Worm (Caenorhabditis elegans) whole organism, L1 larva: ENCODE data around the gene rpn-2.
A peak's percentile ranks its signal among the peaks of the same experiment; 100 is the strongest.

Experiments
- C04F5.9 ChIP-seq: sonication (generic microtip); optimal IDR thresholded peaks from 2 replicates; lab custom pipeline; 2016; ENCODE audit warnings: missing genetic modification characterization, missing compliant biosample characterization
- C34B4.2 ChIP-seq: sonication (generic microtip); optimal IDR thresholded peaks from 2 replicates; lab custom pipeline; 2017; ENCODE audit warnings: mild to moderate bottlenecking, missing genetic modification characterization, missing compliant biosample characterization
- F16B12.6 ChIP-seq: fragments of 150-350 bp; optimal IDR thresholded peaks from 2 replicates; lab custom pipeline; 2014; ENCODE audit warnings: missing biosample characterization, missing genetic modification characterization
- alr-1 ChIP-seq: fragments of 200-800 bp; sonication (Bioruptor generic); optimal IDR thresholded peaks from 2 replicates; lab custom pipeline; 2018; ENCODE audit warnings: borderline replicate concordance, mild to moderate bottlenecking, missing genetic modification characterization, missing compliant biosample characterization
- aly-2 ChIP-seq: fragments of 150-350 bp; optimal IDR thresholded peaks from 2 replicates; lab custom pipeline; 2014; ENCODE audit warnings: missing biosample characterization, missing genetic modification characterization
- ama-1 ChIP-seq: fragments of 150-350 bp; optimal IDR thresholded peaks from 2 replicates; lab custom pipeline; 2014
- ceh-63 ChIP-seq: fragments of 200-800 bp; sonication (Bioruptor generic); optimal IDR thresholded peaks from 2 replicates; lab custom pipeline; 2018; ENCODE audit warnings: mild to moderate bottlenecking, missing genetic modification characterization, missing compliant biosample characterization
- ceh-82 ChIP-seq, 3 experiments: fragments of 150-350 bp in 1 of 3; sonication (generic microtip) in 2 of 3; optimal IDR thresholded peaks; 2 replicates each; lab custom pipeline; 2014 to 2017; ENCODE audit warnings: missing biosample characterization in 3 of 3, missing genetic modification characterization in 3 of 3
- ces-1 ChIP-seq: fragments of 150-350 bp; optimal IDR thresholded peaks from 2 replicates; lab custom pipeline; 2014; ENCODE audit warnings: missing biosample characterization, missing genetic modification reagents, missing genetic modification characterization
- dpl-1 ChIP-seq, 3 experiments: fragments of 150-350 bp in 2 of 3; sonication (generic microtip) in 1 of 3; optimal IDR thresholded peaks; 2 replicates each; lab custom pipeline; 2014 to 2017; ENCODE audit warnings: missing biosample characterization in 3 of 3, missing genetic modification characterization in 3 of 3, missing genetic modification reagents in 3 of 3
- efl-1 ChIP-seq, 4 experiments: fragments of 150-350 bp; optimal IDR thresholded peaks in 3 of 4; peaks in 1 of 4; 1 replicate in 1 of 4; 2 replicates in 3 of 4; lab custom pipeline; 2014; ENCODE audit warnings: missing biosample characterization in 2 of 4, missing genetic modification characterization in 2 of 4, missing genetic modification reagents in 2 of 4
- efl-3 ChIP-seq: fragments of 200-800 bp; sonication (Bioruptor generic); optimal IDR thresholded peaks from 2 replicates; lab custom pipeline; 2018; ENCODE audit warnings: mild to moderate bottlenecking, missing genetic modification characterization, missing compliant biosample characterization
- egl-13 ChIP-seq: sonication (generic microtip); optimal IDR thresholded peaks from 2 replicates; lab custom pipeline; 2016; ENCODE audit warnings: missing genotype, missing genetic modification reagents, missing genetic modification characterization, missing compliant biosample characterization
- egl-27 ChIP-seq, 2 experiments: fragments of 150-350 bp in 1 of 2; sonication (generic microtip); optimal IDR thresholded peaks; 3 replicates each; lab custom pipeline; 2017 to 2018; ENCODE audit warnings: missing biosample characterization in 2 of 2, missing genetic modification characterization in 2 of 2, missing genetic modification reagents in 2 of 2
- fkh-4 ChIP-seq: sonication (generic microtip); optimal IDR thresholded peaks from 2 replicates; lab custom pipeline; 2016; ENCODE audit warnings: missing compliant biosample characterization, missing genetic modification characterization, borderline replicate concordance
- fkh-8 ChIP-seq: sonication (generic microtip); optimal IDR thresholded peaks from 2 replicates; lab custom pipeline; 2016; ENCODE audit warnings: mild to moderate bottlenecking, missing genetic modification characterization, missing compliant biosample characterization
- hlh-17 ChIP-seq: fragments of 200-800 bp; sonication (Bioruptor generic); optimal IDR thresholded peaks from 2 replicates; lab custom pipeline; 2018; ENCODE audit warnings: missing genetic modification characterization, mild to moderate bottlenecking, missing compliant biosample characterization, moderate library complexity, borderline replicate concordance
- hpl-2 ChIP-seq: fragments of 150-350 bp; optimal IDR thresholded peaks from 2 replicates; lab custom pipeline; 2014; ENCODE audit warnings: missing biosample characterization, missing genetic modification reagents, missing genetic modification characterization
- irx-1 ChIP-seq: sonication (generic microtip); optimal IDR thresholded peaks from 2 replicates; lab custom pipeline; 2016; ENCODE audit warnings: missing genetic modification characterization, missing compliant biosample characterization
- isw-1 ChIP-seq: fragments of 200-800 bp; sonication (Bioruptor generic); IDR thresholded peaks from 2 replicates; pipeline ENCODE4 v1.3.6; 2022; ENCODE audit warnings: missing genetic modification characterization, missing compliant biosample characterization
- jun-1 ChIP-seq: fragments of 150-350 bp; optimal IDR thresholded peaks from 2 replicates; lab custom pipeline; 2014; ENCODE audit warnings: missing biosample characterization, missing genetic modification reagents, missing genetic modification characterization
- lin-13 ChIP-seq: fragments of 150-350 bp; optimal IDR thresholded peaks from 2 replicates; lab custom pipeline; 2014; ENCODE audit warnings: missing biosample characterization, missing genetic modification reagents, missing genetic modification characterization
- lin-39 ChIP-seq: fragments of 150-350 bp; optimal IDR thresholded peaks from 2 replicates; lab custom pipeline; 2014; ENCODE audit warnings: missing biosample characterization, missing genetic modification reagents, missing genetic modification characterization
- lir-3 ChIP-seq: sonication (generic microtip); optimal IDR thresholded peaks from 2 replicates; lab custom pipeline; 2016; ENCODE audit warnings: mild to moderate bottlenecking, missing genetic modification characterization, moderate library complexity, missing compliant biosample characterization; ENCODE audit not compliant: poor library complexity
- lsy-2 ChIP-seq, 2 experiments: fragments of 150-350 bp; optimal IDR thresholded peaks; 2 replicates each; lab custom pipeline; 2014; ENCODE audit warnings: missing biosample characterization in 2 of 2, missing genetic modification characterization in 2 of 2
- mab-9 ChIP-seq: fragments of 200-800 bp; sonication (Bioruptor generic); IDR thresholded peaks from 2 replicates; pipeline ENCODE4 v1.3.6; 2022; ENCODE audit warnings: missing genetic modification reagents, missing genetic modification characterization, missing compliant biosample characterization
- mdl-1 ChIP-seq, 2 experiments: fragments of 150-350 bp; optimal IDR thresholded peaks; 2 replicates each; lab custom pipeline; 2014 to 2017; ENCODE audit warnings: missing biosample characterization in 2 of 2, missing genetic modification characterization in 2 of 2, inconsistent platforms in 1 of 2
- nhr-11 ChIP-seq: fragments of 150-350 bp; optimal IDR thresholded peaks from 2 replicates; lab custom pipeline; 2014; ENCODE audit warnings: missing biosample characterization, missing genetic modification characterization
- nhr-19 ChIP-seq: fragments of 200-800 bp; sonication (Bioruptor generic); conservative IDR thresholded peaks from 2 replicates; pipeline ENCODE4 v1.3.6; 2022; ENCODE audit warnings: missing genetic modification characterization, missing compliant biosample characterization
- nhr-237 ChIP-seq: fragments of 150-350 bp; optimal IDR thresholded peaks from 2 replicates; lab custom pipeline; 2014; ENCODE audit warnings: missing biosample characterization, missing genetic modification characterization
- nhr-28 ChIP-seq: fragments of 150-350 bp; optimal IDR thresholded peaks from 2 replicates; lab custom pipeline; 2014; ENCODE audit warnings: missing biosample characterization, missing genetic modification characterization
- nhr-47 ChIP-seq: sonication (generic microtip); optimal IDR thresholded peaks from 2 replicates; lab custom pipeline; 2016; ENCODE audit warnings: mild to moderate bottlenecking, missing genetic modification characterization, moderate library complexity, missing compliant biosample characterization
- nhr-71 ChIP-seq: sonication (generic microtip); optimal IDR thresholded peaks from 2 replicates; lab custom pipeline; 2016; ENCODE audit warnings: mild to moderate bottlenecking, missing genetic modification characterization, moderate library complexity, missing compliant biosample characterization
- nhr-76 ChIP-seq: sonication (generic microtip); optimal IDR thresholded peaks from 2 replicates; lab custom pipeline; 2017; ENCODE audit warnings: missing biosample characterization, missing genetic modification characterization
- nhr-90 ChIP-seq: sonication (generic microtip); optimal IDR thresholded peaks from 2 replicates; lab custom pipeline; 2016; ENCODE audit warnings: mild to moderate bottlenecking, missing genetic modification characterization, missing compliant biosample characterization; ENCODE audit not compliant: poor library complexity
- pax-3 ChIP-seq: fragments of 200-800 bp; sonication (Bioruptor generic); optimal IDR thresholded peaks from 2 replicates; lab custom pipeline; 2018; ENCODE audit warnings: mild to moderate bottlenecking, missing genetic modification characterization, moderate library complexity, missing compliant biosample characterization
- pqm-1 ChIP-seq: sonication (generic microtip); optimal IDR thresholded peaks from 3 replicates; lab custom pipeline; 2017; ENCODE audit warnings: missing biosample characterization, missing genetic modification characterization
- rnt-1 ChIP-seq: sonication (generic microtip); optimal IDR thresholded peaks from 2 replicates; lab custom pipeline; 2016; ENCODE audit warnings: mild to moderate bottlenecking, missing genetic modification characterization, moderate library complexity, missing compliant biosample characterization
- snu-23 ChIP-seq: sonication (generic microtip); optimal IDR thresholded peaks from 2 replicates; lab custom pipeline; 2016; ENCODE audit warnings: missing genetic modification characterization, missing compliant biosample characterization
- sox-4 ChIP-seq: sonication (generic microtip); optimal IDR thresholded peaks from 2 replicates; lab custom pipeline; 2016; ENCODE audit warnings: missing genetic modification characterization, missing compliant biosample characterization
- sup-37 ChIP-seq: fragments of 200-800 bp; sonication (Bioruptor generic); optimal IDR thresholded peaks from 2 replicates; lab custom pipeline; 2018; ENCODE audit warnings: mild to moderate bottlenecking, missing genetic modification characterization, missing compliant biosample characterization
- tlp-1 ChIP-seq: fragments of 150-350 bp; optimal IDR thresholded peaks from 2 replicates; lab custom pipeline; 2014; ENCODE audit warnings: missing biosample characterization, missing genetic modification characterization
- unc-130 ChIP-seq: fragments of 150-350 bp; optimal IDR thresholded peaks from 2 replicates; lab custom pipeline; 2017; ENCODE audit warnings: missing biosample characterization, missing genetic modification characterization, inconsistent platforms
- unc-62 ChIP-seq: fragments of 150-350 bp; optimal IDR thresholded peaks from 2 replicates; lab custom pipeline; 2014; ENCODE audit warnings: missing biosample characterization, missing genetic modification reagents, missing genetic modification characterization
- unc-98 ChIP-seq: fragments of 200-800 bp; sonication (Bioruptor generic); IDR thresholded peaks from 2 replicates; pipeline ENCODE4 v1.3.6; 2022; ENCODE audit warnings: missing genetic modification characterization, missing compliant biosample characterization
- vab-15 ChIP-seq: sonication (generic microtip); optimal IDR thresholded peaks from 2 replicates; lab custom pipeline; 2017; ENCODE audit warnings: missing genotype, mild to moderate bottlenecking, missing genetic modification characterization, missing compliant biosample characterization
- xbp-1 ChIP-seq: sonication (generic microtip); optimal IDR thresholded peaks from 2 replicates; lab custom pipeline; 2016; ENCODE audit warnings: missing genetic modification characterization, missing compliant biosample characterization
- zip-4 ChIP-seq: fragments of 200-800 bp; sonication (Bioruptor generic); optimal IDR thresholded peaks from 2 replicates; lab custom pipeline; 2018; ENCODE audit warnings: mild to moderate bottlenecking, missing genetic modification characterization, moderate library complexity, missing compliant biosample characterization
- ztf-11 ChIP-seq, 2 experiments: sonication (generic microtip); optimal IDR thresholded peaks; 2 replicates each; lab custom pipeline; 2016 to 2017; ENCODE audit warnings: missing genetic modification characterization in 2 of 2, missing biosample characterization in 1 of 2, missing compliant biosample characterization in 1 of 2
- ztf-4 ChIP-seq: fragments of 150-350 bp; optimal IDR thresholded peaks from 2 replicates; lab custom pipeline; 2014; ENCODE audit warnings: missing biosample characterization, missing genetic modification characterization

The rpn-2 gene

DNA sequence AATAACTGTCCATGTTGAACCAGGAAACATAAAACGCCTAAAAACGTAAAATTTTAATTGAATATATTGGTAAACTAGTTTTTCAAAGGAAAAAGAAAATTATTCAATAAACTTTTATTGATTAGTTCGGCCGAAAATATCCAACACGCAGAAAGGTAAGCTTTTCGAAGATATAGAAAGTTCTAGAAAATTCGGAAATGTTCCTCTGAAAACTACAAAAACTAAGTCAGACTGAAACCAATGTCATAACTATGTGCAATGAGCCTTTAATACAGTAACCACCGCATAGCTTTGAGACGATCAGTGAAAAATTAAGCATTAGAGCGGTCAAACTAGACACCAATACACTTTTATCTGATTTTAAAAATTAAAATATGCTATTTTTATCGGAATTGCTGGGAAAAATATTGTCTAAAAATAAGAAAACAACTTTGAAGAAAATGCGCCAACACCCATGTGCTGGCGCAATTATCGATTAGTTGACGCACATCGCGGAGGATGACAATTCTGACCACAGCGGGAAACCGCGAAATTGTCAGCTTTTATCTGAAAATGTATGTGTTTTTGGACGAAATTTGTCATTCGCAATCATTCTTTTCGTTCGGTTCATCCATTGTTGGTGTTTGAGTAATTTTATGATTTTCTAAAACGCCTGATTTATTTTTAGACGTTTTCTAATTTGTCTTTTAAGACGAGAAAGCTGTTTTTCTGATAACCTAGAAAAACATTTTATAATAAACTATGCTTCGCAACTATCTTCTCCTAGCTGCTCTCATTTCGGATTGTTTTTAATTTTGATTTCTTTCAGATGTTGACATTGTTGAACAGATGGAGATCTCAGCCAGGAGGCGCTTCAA is at the start of gene rpn-2, which contains the start of gene C23G10.7:
TSS of gene rpn-2 (plus strand) at position 807 of the 857 bp plus-strand sequence.
TSS of gene C23G10.7 (minus strand) at position 37 of the 857 bp plus-strand sequence.
- TF ChIP-seq nhr-19 (GFP tag; lab: Robert Waterston, UW) (peak; percentile 72), nhr-28 (tag; lab: Kevin White, UChicago) (no peak), zip-4 (GFP tag; lab: Kevin White, UChicago) (peak; percentile 17), irx-1 (tag; lab: Kevin White, UChicago) (peak; percentile 49), ztf-11 (tag; optimal IDR thresholded peaks at IDR 0.05; lab: Kevin White, UChicago) (no peak), isw-1 (GFP tag; lab: Robert Waterston, UW) (peak; percentile 63), egl-27 (tag; optimal IDR thresholded peaks at IDR 0.05; lab: Kevin White, UChicago) (no peak), F16B12.6 (tag; lab: Kevin White, UChicago) (peak; percentile 52), hpl-2 (no peak), unc-62 (GFP tag; lab: Kevin White, UChicago) (no peak), vab-15 (tag; lab: Kevin White, UChicago) (no peak), unc-98 (no peak), lin-13 (peak; percentile 66), rnt-1 (tag; lab: Kevin White, UChicago) (peak; percentile 89), mdl-1 (tag; optimal IDR thresholded peaks at IDR 0.05; lab: Kevin White, UChicago) (peak in 1 of 2 experiments; percentile 55), tlp-1 (tag; lab: Kevin White, UChicago) (no peak), egl-13 (tag; lab: Kevin White, UChicago) (peak; percentile 9), fkh-4 (peak; percentile 25), alr-1 (tag; lab: Kevin White, UChicago) (no peak), hlh-17 (GFP tag; lab: Kevin White, UChicago) (no peak), sup-37 (GFP tag; lab: Kevin White, UChicago) (peak; percentile 1), fkh-8 (peak; percentile 44), lsy-2 (tag; optimal IDR thresholded peaks at IDR 0.05; lab: Kevin White, UChicago) (peak; percentile 83 to 86), sox-4 (tag; lab: Kevin White, UChicago) (no peak), C34B4.2 (no peak), nhr-76 (tag; lab: Kevin White, UChicago) (no peak), unc-130 (tag; lab: Kevin White, UChicago) (no peak), nhr-11 (tag; lab: Kevin White, UChicago) (no peak), ztf-4 (no peak), lin-39 (tag; lab: Kevin White, UChicago) (peak; percentile 13), C04F5.9 (tag; lab: Kevin White, UChicago) (peak; percentile 36), aly-2 (tag; lab: Kevin White, UChicago) (no peak), nhr-90 (tag; lab: Kevin White, UChicago) (peak; percentile 62), ceh-63 (no peak), efl-1 (optimal IDR thresholded peaks at IDR 0.05; lab: Kevin White, UChicago) (peak; percentile 74 to 79), efl-1 (GFP tag; optimal IDR thresholded peaks at IDR 0.05 in 1 of 2; lab: Kevin White, UChicago) (peak; percentile 72 to 97), nhr-71 (tag; lab: Kevin White, UChicago) (peak; percentile 84), efl-3 (GFP tag; lab: Kevin White, UChicago) (no peak), jun-1 (tag; lab: Kevin White, UChicago) (peak; percentile 29), nhr-237 (no peak), lir-3 (tag; lab: Kevin White, UChicago) (peak; percentile 1), ces-1 (GFP tag; lab: Kevin White, UChicago) (no peak), ceh-82 (tag; optimal IDR thresholded peaks at IDR 0.05; lab: Kevin White, UChicago) (peak; percentile 62 to 68 (median 63)), ama-1 (lab: Kevin White, UChicago) (peak; percentile 14), dpl-1 (GFP tag; optimal IDR thresholded peaks at IDR 0.05; lab: Kevin White, UChicago) (peak; percentile 53 to 79 (median 77)), pax-3 (tag; lab: Kevin White, UChicago) (no peak), mab-9 (no peak), snu-23 (GFP tag; lab: Kevin White, UChicago) (peak; percentile 78), pqm-1 (tag; lab: Kevin White, UChicago) (no peak), xbp-1 (tag; lab: Kevin White, UChicago) (peak; percentile 67), nhr-47 (tag; lab: Kevin White, UChicago) (peak; percentile 80)
